Worm (Caenorhabditis elegans) whole organism, midembryonic: ENCODE measurements around the gene ZK1307.7.

ENCODE experiments used
- T22C8.4 ChIP-seq: fragments of 200-800 bp; sonication (Bioruptor generic); IDR thresholded peaks from 2 replicates; pipeline ENCODE4 v1.3.6; 2022; ENCODE audit warnings: missing genetic modification characterization, missing compliant biosample characterization
- klf-2 ChIP-seq: fragments of 200-800 bp; sonication (Bioruptor generic); conservative IDR thresholded peaks from 2 replicates; pipeline ENCODE4 v1.3.6; 2022; ENCODE audit warnings: missing genetic modification reagents, missing genetic modification characterization, missing compliant biosample characterization
- med-1 ChIP-seq: sonication (generic microtip); optimal IDR thresholded peaks from 2 replicates; lab custom pipeline; 2017; ENCODE audit warnings: missing genetic modification characterization, mild to moderate bottlenecking, missing compliant biosample characterization, antibody characterized with exemption, missing genetic modification reagents; ENCODE audit not compliant: insufficient read depth
- ref-1 ChIP-seq: fragments of 200-800 bp; sonication (Bioruptor generic); conservative IDR thresholded peaks from 2 replicates; pipeline ENCODE4 v1.3.6; 2022; ENCODE audit warnings: missing genetic modification reagents, missing genetic modification characterization, missing compliant biosample characterization
- ztf-29 ChIP-seq: fragments of 200-800 bp; sonication (Bioruptor generic); IDR thresholded peaks from 2 replicates; pipeline ENCODE4 v1.3.6; 2022; ENCODE audit warnings: missing genetic modification reagents, missing genetic modification characterization, missing compliant biosample characterization

- TF ChIP-seq med-1 (GFP tag; lab: Kevin White, UChicago) = no peak
- no peak for TF ChIP-seq ztf-29 (GFP tag; lab: Robert Waterston, UW)
- no peak for TF ChIP-seq klf-2 (GFP tag; lab: Robert Waterston, UW)
- no peak for TF ChIP-seq T22C8.4 (GFP tag; lab: Robert Waterston, UW)
- no peak for TF ChIP-seq ref-1 (GFP tag; lab: Robert Waterston, UW)
Measured at ce11 chrII:9605954-9606353, 30.4 kb upstream of the ZK1307.7 start.
